Fruit fly (Drosophila melanogaster) whole organism, prepupa: ENCODE data around the gene CG6733.

Experiments used
- Blimp-1 ChIP-seq: fragments of 200-800 bp; sonication (Bioruptor generic); optimal IDR thresholded peaks from 3 replicates; lab custom pipeline; 2017; ENCODE audit warnings: missing biosample characterization, missing genetic modification characterization, mild to moderate bottlenecking, moderate library complexity, missing genetic modification reagents
- CG10669 ChIP-seq: fragments of 200-800 bp; sonication (Bioruptor generic); optimal IDR thresholded peaks from 3 replicates; lab custom pipeline; 2018; ENCODE audit warnings: missing biosample characterization, mild to moderate bottlenecking, missing genetic modification characterization, moderate library complexity
- CG11902 ChIP-seq: fragments of 200-800 bp; sonication (Bioruptor generic); optimal IDR thresholded peaks from 3 replicates; lab custom pipeline; 2016; ENCODE audit warnings: missing biosample characterization, missing genetic modification characterization
- CG15336 ChIP-seq: fragments of 200-800 bp; sonication (Bioruptor generic); IDR thresholded peaks from 2 replicates; pipeline ENCODE4 v1.3.6; 2022; ENCODE audit warnings: missing biosample characterization, missing genetic modification characterization
- CG1621 ChIP-seq: fragments of 200-800 bp; sonication (Bioruptor generic); optimal IDR thresholded peaks from 3 replicates; lab custom pipeline; 2018; ENCODE audit warnings: missing biosample characterization, mild to moderate bottlenecking, missing genetic modification characterization
- CG31627 ChIP-seq: fragments of 200-800 bp; sonication (Bioruptor generic); optimal IDR thresholded peaks from 3 replicates; lab custom pipeline; 2016; ENCODE audit warnings: missing biosample characterization, missing genetic modification characterization
- CG32006 ChIP-seq: fragments of 200-800 bp; sonication (Bioruptor generic); optimal IDR thresholded peaks from 3 replicates; lab custom pipeline; 2017; ENCODE audit warnings: missing biosample characterization, mild to moderate bottlenecking, missing genetic modification characterization
- CG34406 ChIP-seq: fragments of 200-800 bp; sonication (Bioruptor generic); optimal IDR thresholded peaks from 3 replicates; lab custom pipeline; 2016; ENCODE audit warnings: missing biosample characterization, missing genetic modification characterization
- CG3919 ChIP-seq: fragments of 200-800 bp; sonication (Bioruptor generic); optimal IDR thresholded peaks from 3 replicates; lab custom pipeline; 2016; ENCODE audit warnings: missing biosample characterization, missing genetic modification characterization
- CG4318 ChIP-seq: fragments of 200-800 bp; sonication (Bioruptor generic); optimal IDR thresholded peaks from 3 replicates; lab custom pipeline; 2017; ENCODE audit warnings: missing biosample characterization, mild to moderate bottlenecking, missing genetic modification characterization
- CG6163 ChIP-seq: fragments of 200-800 bp; sonication (Bioruptor generic); IDR thresholded peaks from 3 replicates; pipeline ENCODE4 v1.3.6; 2022; ENCODE audit warnings: missing biosample characterization, missing genetic modification characterization
- CG6276 ChIP-seq: fragments of 200-800 bp; sonication (Bioruptor generic); optimal IDR thresholded peaks from 2 replicates; lab custom pipeline; 2017; ENCODE audit warnings: missing biosample characterization, mild to moderate bottlenecking, missing genetic modification characterization
- CG6808 ChIP-seq: fragments of 200-800 bp; sonication (Bioruptor generic); optimal IDR thresholded peaks from 3 replicates; lab custom pipeline; 2017; ENCODE audit warnings: missing biosample characterization, missing genetic modification characterization, mild to moderate bottlenecking, moderate library complexity, missing genetic modification reagents
- CG6854 ChIP-seq: fragments of 200-800 bp; sonication (Bioruptor generic); optimal IDR thresholded peaks from 2 replicates; lab custom pipeline; 2017; ENCODE audit warnings: missing biosample characterization, mild to moderate bottlenecking, missing genetic modification characterization
- CG8119 ChIP-seq: fragments of 200-800 bp; sonication (Bioruptor generic); IDR thresholded peaks from 3 replicates; pipeline ENCODE4 v1.3.6; 2022; ENCODE audit warnings: missing biosample characterization, missing genetic modification characterization
- CG8632 ChIP-seq: fragments of 200-800 bp; sonication (Bioruptor generic); optimal IDR thresholded peaks from 3 replicates; lab custom pipeline; 2016; ENCODE audit warnings: missing biosample characterization, missing genetic modification characterization
- Eip75B ChIP-seq: fragments of 200-800 bp; sonication (Bioruptor generic); optimal IDR thresholded peaks from 3 replicates; lab custom pipeline; 2016; ENCODE audit warnings: missing biosample characterization, missing genetic modification characterization
- Eip78C ChIP-seq: fragments of 200-800 bp; sonication (Bioruptor generic); peaks from one replicate; lab custom pipeline; 2016; ENCODE audit warnings: missing biosample characterization, missing genetic modification characterization
- Eip93F ChIP-seq: fragments of 200-800 bp; sonication (Bioruptor generic); optimal IDR thresholded peaks from 2 replicates; lab custom pipeline; 2016; ENCODE audit warnings: missing biosample characterization, mild to moderate bottlenecking, missing genetic modification characterization
- Ets21C ChIP-seq: fragments of 200-800 bp; sonication (Bioruptor generic); optimal IDR thresholded peaks from 3 replicates; lab custom pipeline; 2016; ENCODE audit warnings: missing biosample characterization, missing genetic modification characterization
- Ets96B ChIP-seq: fragments of 200-800 bp; optimal IDR thresholded peaks from 2 replicates; lab custom pipeline; 2019; ENCODE audit warnings: missing biosample characterization, mild to moderate bottlenecking, missing genetic modification characterization, moderate library complexity
- Gug ChIP-seq: fragments of 200-800 bp; sonication (Bioruptor generic); IDR thresholded peaks from 2 replicates; pipeline ENCODE4 v1.3.6; 2022; ENCODE audit warnings: missing biosample characterization, missing genetic modification characterization
- Hr38 ChIP-seq: sonication (Bioruptor generic); optimal IDR thresholded peaks from 2 replicates; lab custom pipeline; 2016; ENCODE audit warnings: missing biosample characterization, missing genetic modification characterization
- Hr39 ChIP-seq: fragments of 200-800 bp; sonication (Bioruptor generic); optimal IDR thresholded peaks from 2 replicates; lab custom pipeline; 2016; ENCODE audit warnings: missing biosample characterization, missing genetic modification characterization
- Hr4 ChIP-seq: fragments of 200-800 bp; sonication (Bioruptor generic); optimal IDR thresholded peaks from 3 replicates; lab custom pipeline; 2016; ENCODE audit warnings: missing biosample characterization, missing genetic modification characterization
- Met ChIP-seq: fragments of 200-800 bp; sonication (Bioruptor generic); optimal IDR thresholded peaks from 3 replicates; lab custom pipeline; 2016; ENCODE audit warnings: missing biosample characterization, missing genetic modification characterization
- OdsH ChIP-seq: fragments of 200-800 bp; sonication (Bioruptor generic); optimal IDR thresholded peaks from 3 replicates; lab custom pipeline; 2016; ENCODE audit warnings: missing biosample characterization, missing genetic modification characterization
- Smox ChIP-seq: fragments of 200-800 bp; sonication (Bioruptor generic); optimal IDR thresholded peaks from 3 replicates; lab custom pipeline; 2016; ENCODE audit warnings: missing biosample characterization, missing genetic modification characterization
- Sox102F ChIP-seq: fragments of 200-800 bp; sonication (Bioruptor generic); optimal IDR thresholded peaks from 2 replicates; lab custom pipeline; 2016; ENCODE audit warnings: missing biosample characterization, mild to moderate bottlenecking, missing genetic modification characterization
- Sox14 ChIP-seq: fragments of 200-800 bp; sonication (Bioruptor generic); optimal IDR thresholded peaks from 3 replicates; lab custom pipeline; 2016; ENCODE audit warnings: missing biosample characterization, missing genetic modification characterization
- Sox15 ChIP-seq: fragments of 200-800 bp; sonication (Bioruptor generic); optimal IDR thresholded peaks from 3 replicates; lab custom pipeline; 2016; ENCODE audit warnings: missing biosample characterization, missing genetic modification characterization
- achi ChIP-seq: fragments of 200-800 bp; sonication (Bioruptor generic); optimal IDR thresholded peaks from 3 replicates; lab custom pipeline; 2016; ENCODE audit warnings: missing biosample characterization, missing genetic modification characterization
- acj6 ChIP-seq: fragments of 200-800 bp; sonication (Bioruptor generic); optimal IDR thresholded peaks from 3 replicates; lab custom pipeline; 2016; ENCODE audit warnings: missing biosample characterization, missing genetic modification characterization
- dac ChIP-seq: fragments of 200-800 bp; sonication (Bioruptor generic); optimal IDR thresholded peaks from 2 replicates; lab custom pipeline; 2017; ENCODE audit warnings: missing biosample characterization, mild to moderate bottlenecking, missing genetic modification characterization
- dsx ChIP-seq: fragments of 200-800 bp; optimal IDR thresholded peaks from 3 replicates; lab custom pipeline; 2019; ENCODE audit warnings: missing biosample characterization, mild to moderate bottlenecking, missing genetic modification characterization, moderate library complexity; ENCODE audit not compliant: poor library complexity, severe bottlenecking
- eg ChIP-seq: fragments of 200-800 bp; sonication (Bioruptor generic); IDR thresholded peaks from 3 replicates; pipeline ENCODE4 v1.3.6; 2022; ENCODE audit warnings: missing biosample characterization, missing genetic modification characterization
- esn ChIP-seq: fragments of 200-800 bp; sonication (Bioruptor generic); optimal IDR thresholded peaks from 2 replicates; lab custom pipeline; 2016; ENCODE audit warnings: missing biosample characterization, mild to moderate bottlenecking, missing genetic modification characterization, moderate library complexity
- fd59A ChIP-seq: fragments of 200-800 bp; sonication (Bioruptor generic); optimal IDR thresholded peaks from 2 replicates; lab custom pipeline; 2017; ENCODE audit warnings: missing biosample characterization, mild to moderate bottlenecking, missing genetic modification characterization, missing genetic modification reagents
- fd85E ChIP-seq: fragments of 200-800 bp; sonication (Bioruptor generic); optimal IDR thresholded peaks from 3 replicates; lab custom pipeline; 2016; ENCODE audit warnings: missing biosample characterization, missing genetic modification characterization
- fkh ChIP-seq: fragments of 200-800 bp; sonication (Bioruptor generic); optimal IDR thresholded peaks from 3 replicates; lab custom pipeline; 2017; ENCODE audit warnings: missing biosample characterization, mild to moderate bottlenecking, missing genetic modification characterization, moderate library complexity
- lz ChIP-seq: fragments of 200-800 bp; sonication (Bioruptor generic); optimal IDR thresholded peaks from 3 replicates; lab custom pipeline; 2016; ENCODE audit warnings: missing biosample characterization, missing genetic modification characterization
- net ChIP-seq: fragments of 200-800 bp; sonication (Bioruptor generic); optimal IDR thresholded peaks from 3 replicates; lab custom pipeline; 2016; ENCODE audit warnings: missing biosample characterization, missing genetic modification characterization
- pdm3 ChIP-seq: fragments of 200-800 bp; sonication (Bioruptor generic); optimal IDR thresholded peaks from 3 replicates; lab custom pipeline; 2016; ENCODE audit warnings: missing biosample characterization, missing genetic modification characterization
- salr ChIP-seq, 2 experiments: fragments of 200-800 bp; sonication (Bioruptor generic); optimal IDR thresholded peaks; 3 replicates each; lab custom pipeline; 2016 to 2018; ENCODE audit warnings: missing biosample characterization in 2 of 2, missing genetic modification characterization in 2 of 2, mild to moderate bottlenecking in 1 of 2
- spab ChIP-seq: fragments of 200-800 bp; sonication (Bioruptor generic); optimal IDR thresholded peaks from 2 replicates; lab custom pipeline; 2017; ENCODE audit warnings: missing biosample characterization, mild to moderate bottlenecking, missing genetic modification characterization, missing genetic modification reagents
- ss ChIP-seq, 2 experiments: fragments of 200-800 bp; sonication (Bioruptor generic); optimal IDR thresholded peaks; 2 replicates in 1 of 2; 3 replicates in 1 of 2; lab custom pipeline; 2017 to 2018; ENCODE audit warnings: mild to moderate bottlenecking in 2 of 2, missing biosample characterization in 2 of 2, missing genetic modification characterization in 2 of 2, moderate library complexity in 1 of 2
- svp ChIP-seq: fragments of 200-800 bp; sonication (Bioruptor generic); peaks from one replicate; lab custom pipeline; 2016; ENCODE audit warnings: missing biosample characterization, missing genetic modification characterization
- topi ChIP-seq: fragments of 200-800 bp; sonication (Bioruptor generic); optimal IDR thresholded peaks from 3 replicates; lab custom pipeline; 2016; ENCODE audit warnings: missing biosample characterization, missing genetic modification characterization
- vri ChIP-seq: fragments of 200-800 bp; sonication (Bioruptor generic); optimal IDR thresholded peaks from 3 replicates; lab custom pipeline; 2016; ENCODE audit warnings: missing biosample characterization, mild to moderate bottlenecking, missing genetic modification characterization

CG6733 gene

DNA sequence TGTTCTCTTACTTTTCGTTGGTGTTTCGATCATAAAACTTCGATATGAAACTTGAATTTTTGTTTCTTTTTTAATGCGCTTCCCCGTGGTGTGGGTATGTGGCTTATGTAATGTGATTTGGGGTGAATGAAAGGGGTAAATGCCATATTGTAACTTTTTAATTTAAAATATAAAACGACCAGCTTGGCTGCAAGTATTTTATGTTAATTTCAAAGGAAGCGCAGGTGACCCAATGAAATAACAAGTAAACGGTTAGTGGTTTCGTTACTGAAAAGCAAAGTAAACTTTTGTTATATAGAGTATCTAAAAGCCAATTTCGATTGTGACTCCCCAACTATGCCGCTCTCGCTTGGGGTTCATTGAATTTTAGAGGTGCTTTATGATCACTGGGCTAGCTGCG lies 47.1 kb downstream of the CG6733 start:
- TF ChIP-seq fd59A (GFP tag; lab: Kevin White, UChicago) = no peak
- peak; percentile 19 for TF ChIP-seq Sox14 (GFP tag; lab: Kevin White, UChicago)
- peak; percentile 33 for TF ChIP-seq topi (GFP tag; lab: Kevin White, UChicago)
- TF ChIP-seq svp (GFP tag; lab: Kevin White, UChicago) = peak; percentile 42
- no peak for TF ChIP-seq CG6276 (GFP tag; lab: Kevin White, UChicago)
- TF ChIP-seq vri (GFP tag; lab: Kevin White, UChicago) = peak; percentile 5
- peak; percentile 26 for TF ChIP-seq CG10669
- no peak for TF ChIP-seq Eip93F (GFP tag; lab: Kevin White, UChicago)
- TF ChIP-seq OdsH (GFP tag; lab: Kevin White, UChicago) = peak; percentile 26
- TF ChIP-seq CG11902 (GFP tag; lab: Kevin White, UChicago) = no peak
- no peak for TF ChIP-seq Blimp-1 (GFP tag; lab: Kevin White, UChicago)
- TF ChIP-seq achi = peak; percentile 11
- TF ChIP-seq Eip75B (GFP tag; lab: Kevin White, UChicago) = peak; percentile 23
- peak; percentile 43 for TF ChIP-seq pdm3
- TF ChIP-seq eg = no peak
- no peak for TF ChIP-seq dac (GFP tag; lab: Kevin White, UChicago)
- peak; percentile 3 for TF ChIP-seq net
- no peak for TF ChIP-seq CG4318 (GFP tag; lab: Kevin White, UChicago)
- TF ChIP-seq CG6808 (GFP tag; lab: Kevin White, UChicago) = peak; percentile 48
- no peak for TF ChIP-seq fd85E (GFP tag; lab: Kevin White, UChicago)
- peak; percentile 22 for TF ChIP-seq CG8632
- no peak for TF ChIP-seq CG1621 (tag; lab: Kevin White, UChicago)
- no peak for TF ChIP-seq ss (GFP tag; optimal IDR thresholded peaks at IDR 0.05; lab: Kevin White, UChicago)
- TF ChIP-seq lz (GFP tag; lab: Kevin White, UChicago) = peak; percentile 1
- peak; percentile 46 for TF ChIP-seq Met (GFP tag; lab: Kevin White, UChicago)
- no peak for TF ChIP-seq Sox15
- peak; percentile 20 for TF ChIP-seq CG3919 (GFP tag; lab: Kevin White, UChicago)
- TF ChIP-seq Hr38 (GFP tag; lab: Kevin White, UChicago) = no peak
- no peak for TF ChIP-seq CG6854 (GFP tag; lab: Kevin White, UChicago)
- peak; percentile 38 for TF ChIP-seq CG32006 (GFP tag; lab: Kevin White, UChicago)
- TF ChIP-seq acj6 (GFP tag; lab: Kevin White, UChicago) = peak; percentile 19
- peak; percentile 11 for TF ChIP-seq Eip78C
- TF ChIP-seq Gug (GFP tag; lab: Robert Waterston, UW) = no peak
- peak; percentile 1 for TF ChIP-seq dsx (GFP tag; lab: Kevin White, UChicago)
- TF ChIP-seq salr (GFP tag; optimal IDR thresholded peaks at IDR 0.05; lab: Kevin White, UChicago) = no peak
- TF ChIP-seq Hr39 = peak; percentile 45
- TF ChIP-seq Hr4 (GFP tag; lab: Kevin White, UChicago) = peak; percentile 21
- TF ChIP-seq Smox (GFP tag; lab: Kevin White, UChicago) = peak; percentile 30
- no peak for TF ChIP-seq spab (GFP tag; lab: Kevin White, UChicago)
- peak; percentile 26 for TF ChIP-seq CG31627 (GFP tag; lab: Kevin White, UChicago)
- TF ChIP-seq esn (GFP tag; lab: Kevin White, UChicago) = peak; percentile 46
- peak; percentile 42; the same call in 1 of the 2 replicates for TF ChIP-seq CG15336 (GFP tag; lab: Robert Waterston, UW)
- TF ChIP-seq CG8119 (GFP tag; lab: Robert Waterston, UW) = no peak
- TF ChIP-seq Ets21C = no peak
- peak; percentile 19 for TF ChIP-seq CG34406 (GFP tag; lab: Kevin White, UChicago)
- TF ChIP-seq fkh (GFP tag; lab: Kevin White, UChicago) = no peak
- TF ChIP-seq Ets96B (tag; lab: Kevin White, UChicago) = peak; percentile 15
- TF ChIP-seq Sox102F (GFP tag; lab: Kevin White, UChicago) = peak; percentile 41
- TF ChIP-seq CG6163 (GFP tag; lab: Robert Waterston, UW) = no peak
